Worm (Caenorhabditis elegans): Measurements from ENCODE around the gene fil-1.

The fil-1 gene

ce11 chrV:15001536-15001935 lies 7.9 kb downstream of the fil-1 start:
- TF ChIP-seq lin-39 (tag; optimal IDR thresholded peaks at IDR 0.05) (no peak), fos-1 (tag; optimal IDR thresholded peaks at IDR 0.05) (no peak), unc-62 (GFP tag; optimal IDR thresholded peaks at IDR 0.05) (no peak), elt-3 (tag; optimal IDR thresholded peaks at IDR 0.05) (no peak), mdl-1 (tag; optimal IDR thresholded peaks at IDR 0.05) (no peak), nhr-25 (tag; optimal IDR thresholded peaks at IDR 0.05) (no peak), R02D3.7 (tag; optimal IDR thresholded peaks at IDR 0.05) (no peak), nhr-237 (tag; optimal IDR thresholded peaks at IDR 0.05) (no peak)

ce11 chrV:15002184-15002690 lies 8.6 kb downstream of the fil-1 start, which contains the start of the genes fib-1 and mut-15:
TSS of gene fib-1 (minus strand) at chrV:15002223.
TSS of gene mut-15 (plus strand) at chrV:15002543.
- TF ChIP-seq crh-2 (tag; optimal IDR thresholded peaks at IDR 0.05) (peak; percentile 87), blmp-1 (tag; optimal IDR thresholded peaks at IDR 0.05; ENCODE audit: insufficient read depth) (peak; percentile 39), ceh-82 (tag; optimal IDR thresholded peaks at IDR 0.05) (peak; percentile 15), nhr-23 (tag; optimal IDR thresholded peaks at IDR 0.05) (no peak), mbf-1 (tag; optimal IDR thresholded peaks at IDR 0.05) (no peak), unc-55 (GFP tag; optimal IDR thresholded peaks at IDR 0.05) (peak; percentile 93), Y55F3AM.14 (GFP tag; optimal IDR thresholded peaks at IDR 0.05) (peak; percentile 5), lsy-2 (tag; optimal IDR thresholded peaks at IDR 0.05) (peak; percentile 91 to 98), nhr-12 (tag; optimal IDR thresholded peaks at IDR 0.05) (no peak), nhr-77 (tag; optimal IDR thresholded peaks at IDR 0.05) (peak; percentile 21), unc-39 (tag; optimal IDR thresholded peaks at IDR 0.05) (no peak), mdl-1 (tag; optimal IDR thresholded peaks at IDR 0.05) (peak in 1 of 2 experiments; percentile 33), elt-1 (tag; optimal IDR thresholded peaks at IDR 0.05) (no peak), nhr-10 (tag; optimal IDR thresholded peaks at IDR 0.05) (no peak), ztf-4 (tag; optimal IDR thresholded peaks at IDR 0.05) (peak; percentile 70), sma-3 (GFP tag; optimal IDR thresholded peaks at IDR 0.05) (peak; percentile 95), fos-1 (tag; optimal IDR thresholded peaks at IDR 0.05) (peak; percentile 69), nhr-25 (tag; optimal IDR thresholded peaks at IDR 0.05) (peak; percentile 91), F13H6.1 (tag; optimal IDR thresholded peaks at IDR 0.05) (peak; percentile 92), ceh-16 (tag; optimal IDR thresholded peaks at IDR 0.05) (peak; percentile 38), nhr-11 (tag; optimal IDR thresholded peaks at IDR 0.05) (peak; percentile 26), sma-9 (GFP tag; optimal IDR thresholded peaks at IDR 0.05) (peak; percentile 93), sma-9 (tag; optimal IDR thresholded peaks at IDR 0.05) (no peak), R02D3.7 (tag; optimal IDR thresholded peaks at IDR 0.05) (peak; percentile 68), unc-62 (GFP tag; optimal IDR thresholded peaks at IDR 0.05) (no peak), mab-5 (tag; optimal IDR thresholded peaks at IDR 0.05) (peak; percentile 90), egl-27 (tag; optimal IDR thresholded peaks at IDR 0.05) (peak; percentile 77), ama-1 (optimal IDR thresholded peaks at IDR 0.05) (no peak), nhr-129 (tag; optimal IDR thresholded peaks at IDR 0.05) (peak; percentile 96), alr-1 (tag; optimal IDR thresholded peaks at IDR 0.05) (no peak), sem-4 (tag; optimal IDR thresholded peaks at IDR 0.05) (peak; percentile 82), ztf-11 (tag; optimal IDR thresholded peaks at IDR 0.05) (no peak), nhr-21 (tag; optimal IDR thresholded peaks at IDR 0.05) (peak; percentile 84), gmeb-1 (tag; optimal IDR thresholded peaks at IDR 0.05) (peak; percentile 89), ZK546.5 (tag; optimal IDR thresholded peaks at IDR 0.05) (peak; percentile 45), lin-13 (GFP tag; optimal IDR thresholded peaks at IDR 0.05) (peak; percentile 89), C34F6.9 (tag; optimal IDR thresholded peaks at IDR 0.05) (peak; percentile 93), lin-11 (tag; optimal IDR thresholded peaks at IDR 0.05) (peak; percentile 86), zag-1 (tag; optimal IDR thresholded peaks at IDR 0.05) (peak; percentile 83), snpc-4 (tag; optimal IDR thresholded peaks at IDR 0.05) (peak; percentile 83), lin-39 (tag; optimal IDR thresholded peaks at IDR 0.05) (no peak), skn-1 (tag; optimal IDR thresholded peaks at IDR 0.05) (no peak)

Measured in whole organism, L2 larva.